Worm (Caenorhabditis elegans) whole organism, L4/young adult: ENCODE measurements around the gene F22E5.12.

Source experiments
- W03F9.2 ChIP-seq: fragments of 150-350 bp; optimal IDR thresholded peaks from 2 replicates; lab custom pipeline; 2014; ENCODE audit warnings: missing biosample characterization, missing genetic modification characterization
- dao-5 ChIP-seq: sonication (generic microtip); optimal IDR thresholded peaks from 2 replicates; lab custom pipeline; 2016; ENCODE audit warnings: missing genotype, missing genetic modification characterization, moderate library complexity, missing compliant biosample characterization
- him-1 ChIP-seq: sonication (generic microtip); optimal IDR thresholded peaks from 2 replicates; lab custom pipeline; 2016; ENCODE audit warnings: missing genotype, missing genetic modification reagents, missing genetic modification characterization, missing compliant biosample characterization

- TF ChIP-seq W03F9.2 (no peak), dao-5 (no peak), him-1 (no peak)
Measured at ce11 chrII:2649539-2649938, 2.9 kb upstream of the F22E5.12 start, which contains the start of the genes F22E5.13 and F22E5.6.
